Worm (Caenorhabditis elegans) whole organism, L1 larva: Measurements from ENCODE around the gene C05C10.7.

ENCODE experiments used
- C04F5.9 ChIP-seq: sonication (generic microtip); optimal IDR thresholded peaks from 2 replicates; lab custom pipeline; 2016; ENCODE audit warnings: missing genetic modification characterization, missing compliant biosample characterization
- C16A3.4 ChIP-seq: fragments of 150-350 bp; optimal IDR thresholded peaks from 2 replicates; lab custom pipeline; 2014; ENCODE audit warnings: missing biosample characterization, missing genetic modification characterization
- C34B4.2 ChIP-seq: sonication (generic microtip); optimal IDR thresholded peaks from 2 replicates; lab custom pipeline; 2017; ENCODE audit warnings: mild to moderate bottlenecking, missing genetic modification characterization, missing compliant biosample characterization
- F16B12.6 ChIP-seq: fragments of 150-350 bp; optimal IDR thresholded peaks from 2 replicates; lab custom pipeline; 2014; ENCODE audit warnings: missing biosample characterization, missing genetic modification characterization
- alr-1 ChIP-seq: fragments of 200-800 bp; sonication (Bioruptor generic); optimal IDR thresholded peaks from 2 replicates; lab custom pipeline; 2018; ENCODE audit warnings: borderline replicate concordance, mild to moderate bottlenecking, missing genetic modification characterization, missing compliant biosample characterization
- aly-2 ChIP-seq: fragments of 150-350 bp; optimal IDR thresholded peaks from 2 replicates; lab custom pipeline; 2014; ENCODE audit warnings: missing biosample characterization, missing genetic modification characterization
- ama-1 ChIP-seq: fragments of 150-350 bp; optimal IDR thresholded peaks from 2 replicates; lab custom pipeline; 2014
- blmp-1 ChIP-seq: fragments of 150-350 bp; optimal IDR thresholded peaks from 2 replicates; lab custom pipeline; 2014; ENCODE audit warnings: missing biosample characterization, missing genetic modification characterization
- ceh-82 ChIP-seq, 3 experiments: fragments of 150-350 bp in 1 of 3; sonication (generic microtip) in 2 of 3; optimal IDR thresholded peaks; 2 replicates each; lab custom pipeline; 2014 to 2017; ENCODE audit warnings: missing biosample characterization in 3 of 3, missing genetic modification characterization in 3 of 3
- ceh-90 ChIP-seq: sonication (generic microtip); optimal IDR thresholded peaks from 2 replicates; lab custom pipeline; 2016; ENCODE audit warnings: missing genetic modification characterization, missing compliant biosample characterization
- ces-1 ChIP-seq: fragments of 150-350 bp; optimal IDR thresholded peaks from 2 replicates; lab custom pipeline; 2014; ENCODE audit warnings: missing biosample characterization, missing genetic modification reagents, missing genetic modification characterization
- dsc-1 ChIP-seq: sonication (generic microtip); optimal IDR thresholded peaks from 2 replicates; lab custom pipeline; 2016; ENCODE audit warnings: mild to moderate bottlenecking, missing genetic modification characterization, missing compliant biosample characterization
- efl-1 ChIP-seq, 4 experiments: fragments of 150-350 bp; optimal IDR thresholded peaks in 3 of 4; peaks in 1 of 4; 1 replicate in 1 of 4; 2 replicates in 3 of 4; lab custom pipeline; 2014; ENCODE audit warnings: missing biosample characterization in 2 of 4, missing genetic modification characterization in 2 of 4, missing genetic modification reagents in 2 of 4
- egl-27 ChIP-seq, 2 experiments: fragments of 150-350 bp in 1 of 2; sonication (generic microtip); optimal IDR thresholded peaks; 3 replicates each; lab custom pipeline; 2017 to 2018; ENCODE audit warnings: missing biosample characterization in 2 of 2, missing genetic modification characterization in 2 of 2, missing genetic modification reagents in 2 of 2
- elt-3 ChIP-seq, 6 experiments: fragments of 150-350 bp in 1 of 6; sonication (generic microtip); optimal IDR thresholded peaks; 2 replicates each; lab custom pipeline; 2017 to 2018; ENCODE audit warnings: missing biosample characterization in 6 of 6, missing genetic modification characterization in 6 of 6, inconsistent platforms in 1 of 6
- ets-5 ChIP-seq: fragments of 200-800 bp; sonication (Bioruptor generic); IDR thresholded peaks from 2 replicates; pipeline ENCODE4 v1.3.6; 2022; ENCODE audit warnings: missing genetic modification characterization, missing compliant biosample characterization
- fkh-10 ChIP-seq: sonication (generic microtip); optimal IDR thresholded peaks from 2 replicates; lab custom pipeline; 2017; ENCODE audit warnings: missing biosample characterization, missing genetic modification reagents, missing genetic modification characterization
- fkh-4 ChIP-seq: sonication (generic microtip); optimal IDR thresholded peaks from 2 replicates; lab custom pipeline; 2016; ENCODE audit warnings: missing compliant biosample characterization, missing genetic modification characterization, borderline replicate concordance
- fkh-8 ChIP-seq: sonication (generic microtip); optimal IDR thresholded peaks from 2 replicates; lab custom pipeline; 2016; ENCODE audit warnings: mild to moderate bottlenecking, missing genetic modification characterization, missing compliant biosample characterization
- irx-1 ChIP-seq: sonication (generic microtip); optimal IDR thresholded peaks from 2 replicates; lab custom pipeline; 2016; ENCODE audit warnings: missing genetic modification characterization, missing compliant biosample characterization
- isw-1 ChIP-seq: fragments of 200-800 bp; sonication (Bioruptor generic); IDR thresholded peaks from 2 replicates; pipeline ENCODE4 v1.3.6; 2022; ENCODE audit warnings: missing genetic modification characterization, missing compliant biosample characterization
- jun-1 ChIP-seq: fragments of 150-350 bp; optimal IDR thresholded peaks from 2 replicates; lab custom pipeline; 2014; ENCODE audit warnings: missing biosample characterization, missing genetic modification reagents, missing genetic modification characterization
- lin-13 ChIP-seq: fragments of 150-350 bp; optimal IDR thresholded peaks from 2 replicates; lab custom pipeline; 2014; ENCODE audit warnings: missing biosample characterization, missing genetic modification reagents, missing genetic modification characterization
- lin-14 ChIP-seq: fragments of 200-800 bp; sonication (Bioruptor generic); optimal IDR thresholded peaks from 2 replicates; lab custom pipeline; 2018; ENCODE audit warnings: mild to moderate bottlenecking, missing genetic modification characterization, moderate library complexity, missing compliant biosample characterization
- lin-15B ChIP-seq: fragments of 150-350 bp; sonication (generic microtip); optimal IDR thresholded peaks from 3 replicates; lab custom pipeline; 2014; ENCODE audit warnings: missing biosample characterization, missing genetic modification characterization
- lin-35 ChIP-seq, 2 experiments: fragments of 150-350 bp; optimal IDR thresholded peaks; 2 replicates each; lab custom pipeline; 2014; ENCODE audit warnings: missing biosample characterization in 2 of 2, missing genetic modification characterization in 2 of 2, missing genetic modification reagents in 2 of 2
- lir-3 ChIP-seq: sonication (generic microtip); optimal IDR thresholded peaks from 2 replicates; lab custom pipeline; 2016; ENCODE audit warnings: mild to moderate bottlenecking, missing genetic modification characterization, moderate library complexity, missing compliant biosample characterization; ENCODE audit not compliant: poor library complexity
- mab-9 ChIP-seq: fragments of 200-800 bp; sonication (Bioruptor generic); IDR thresholded peaks from 2 replicates; pipeline ENCODE4 v1.3.6; 2022; ENCODE audit warnings: missing genetic modification reagents, missing genetic modification characterization, missing compliant biosample characterization
- mdl-1 ChIP-seq, 2 experiments: fragments of 150-350 bp; optimal IDR thresholded peaks; 2 replicates each; lab custom pipeline; 2014 to 2017; ENCODE audit warnings: missing biosample characterization in 2 of 2, missing genetic modification characterization in 2 of 2, inconsistent platforms in 1 of 2
- mep-1 ChIP-seq: fragments of 150-350 bp; optimal IDR thresholded peaks from 2 replicates; lab custom pipeline; 2014; ENCODE audit warnings: missing biosample characterization, missing genetic modification characterization
- nhr-19 ChIP-seq: fragments of 200-800 bp; sonication (Bioruptor generic); conservative IDR thresholded peaks from 2 replicates; pipeline ENCODE4 v1.3.6; 2022; ENCODE audit warnings: missing genetic modification characterization, missing compliant biosample characterization
- nhr-237 ChIP-seq: fragments of 150-350 bp; optimal IDR thresholded peaks from 2 replicates; lab custom pipeline; 2014; ENCODE audit warnings: missing biosample characterization, missing genetic modification characterization
- nhr-28 ChIP-seq: fragments of 150-350 bp; optimal IDR thresholded peaks from 2 replicates; lab custom pipeline; 2014; ENCODE audit warnings: missing biosample characterization, missing genetic modification characterization
- nhr-71 ChIP-seq: sonication (generic microtip); optimal IDR thresholded peaks from 2 replicates; lab custom pipeline; 2016; ENCODE audit warnings: mild to moderate bottlenecking, missing genetic modification characterization, moderate library complexity, missing compliant biosample characterization
- pag-3 ChIP-seq: sonication (generic microtip); optimal IDR thresholded peaks from 2 replicates; lab custom pipeline; 2017; ENCODE audit warnings: missing genetic modification characterization, mild to moderate bottlenecking, missing compliant biosample characterization, antibody characterized with exemption, borderline replicate concordance; ENCODE audit not compliant: insufficient read depth
- pax-3 ChIP-seq: fragments of 200-800 bp; sonication (Bioruptor generic); optimal IDR thresholded peaks from 2 replicates; lab custom pipeline; 2018; ENCODE audit warnings: mild to moderate bottlenecking, missing genetic modification characterization, moderate library complexity, missing compliant biosample characterization
- pqm-1 ChIP-seq: sonication (generic microtip); optimal IDR thresholded peaks from 3 replicates; lab custom pipeline; 2017; ENCODE audit warnings: missing biosample characterization, missing genetic modification characterization
- rnt-1 ChIP-seq: sonication (generic microtip); optimal IDR thresholded peaks from 2 replicates; lab custom pipeline; 2016; ENCODE audit warnings: mild to moderate bottlenecking, missing genetic modification characterization, moderate library complexity, missing compliant biosample characterization
- skn-1 ChIP-seq: fragments of 150-350 bp; optimal IDR thresholded peaks from 2 replicates; lab custom pipeline; 2014; ENCODE audit warnings: missing biosample characterization, missing genetic modification characterization
- snpc-4 ChIP-seq: fragments of 150-350 bp; optimal IDR thresholded peaks from 2 replicates; lab custom pipeline; 2014; ENCODE audit warnings: missing biosample characterization, missing genetic modification characterization
- sox-4 ChIP-seq: sonication (generic microtip); optimal IDR thresholded peaks from 2 replicates; lab custom pipeline; 2016; ENCODE audit warnings: missing genetic modification characterization, missing compliant biosample characterization
- sptf-1 ChIP-seq: fragments of 150-350 bp; optimal IDR thresholded peaks from 2 replicates; lab custom pipeline; 2014; ENCODE audit warnings: missing biosample characterization, missing genetic modification characterization
- sup-37 ChIP-seq: fragments of 200-800 bp; sonication (Bioruptor generic); optimal IDR thresholded peaks from 2 replicates; lab custom pipeline; 2018; ENCODE audit warnings: mild to moderate bottlenecking, missing genetic modification characterization, missing compliant biosample characterization
- swsn-7 ChIP-seq: sonication (generic microtip); optimal IDR thresholded peaks from 2 replicates; lab custom pipeline; 2016; ENCODE audit warnings: missing genetic modification characterization, missing compliant biosample characterization
- tlp-1 ChIP-seq: fragments of 150-350 bp; optimal IDR thresholded peaks from 2 replicates; lab custom pipeline; 2014; ENCODE audit warnings: missing biosample characterization, missing genetic modification characterization
- unc-86 ChIP-seq: sonication (generic microtip); optimal IDR thresholded peaks from 2 replicates; lab custom pipeline; 2016; ENCODE audit warnings: missing genetic modification characterization, missing compliant biosample characterization
- vab-15 ChIP-seq: sonication (generic microtip); optimal IDR thresholded peaks from 2 replicates; lab custom pipeline; 2017; ENCODE audit warnings: missing genotype, mild to moderate bottlenecking, missing genetic modification characterization, missing compliant biosample characterization
- zag-1 ChIP-seq: fragments of 150-350 bp; optimal IDR thresholded peaks from 2 replicates; lab custom pipeline; 2014; ENCODE audit warnings: missing biosample characterization, missing genetic modification characterization

The C05C10.7 gene

ce11 chrII:9980077-9980631, 41.4 kb upstream of the C05C10.7 start, which contains the start of gene ZK892.6:
ZK892.6 (minus strand) TSS chrII:9980127.
- TF ChIP-seq alr-1 (tag; lab: Kevin White, UChicago) (no peak), lin-13 (GFP tag; lab: Kevin White, UChicago) (no peak), lin-14 (no peak), snpc-4 (tag; lab: Kevin White, UChicago) (no peak), ces-1 (GFP tag; lab: Kevin White, UChicago) (no peak), mep-1 (tag; lab: Kevin White, UChicago) (no peak), zag-1 (tag; lab: Kevin White, UChicago) (no peak), C16A3.4 (tag; lab: Kevin White, UChicago) (no peak), sptf-1 (tag; lab: Kevin White, UChicago) (no peak), ceh-90 (no peak)

- no peak for TF ChIP-seq pax-3 (tag; lab: Kevin White, UChicago)
- TF ChIP-seq fkh-8 (tag; lab: Kevin White, UChicago) = no peak
- no peak for TF ChIP-seq lin-15B (tag; lab: Kevin White, UChicago)
- no peak for TF ChIP-seq elt-3 (tag; optimal IDR thresholded peaks at IDR 0.05; lab: Kevin White, UChicago)
- no peak for TF ChIP-seq irx-1 (tag; lab: Kevin White, UChicago)
- TF ChIP-seq lir-3 (tag; lab: Kevin White, UChicago) = no peak
- no peak for TF ChIP-seq lin-13 (GFP tag; lab: Kevin White, UChicago)
- no peak for TF ChIP-seq vab-15 (tag; lab: Kevin White, UChicago)
- no peak for TF ChIP-seq pag-3
- TF ChIP-seq alr-1 (tag; lab: Kevin White, UChicago) = no peak
- no peak for TF ChIP-seq ceh-90
- no peak for TF ChIP-seq mdl-1 (tag; optimal IDR thresholded peaks at IDR 0.05; lab: Kevin White, UChicago)
- TF ChIP-seq unc-86 = no peak
- no peak for TF ChIP-seq tlp-1
These were observed 37.6 kb upstream of the C05C10.7 start, which contains the start of gene R53.8 for ce11 chrII:9976405-9976804. R53.8 (plus strand) TSS chrII:9976705.

ce11 chrII:9974967-9975366, 36.2 kb upstream of the C05C10.7 start, which contains the start of gene aakg-5:
aakg-5 (minus strand) TSS chrII:9975125.
- TF ChIP-seq blmp-1 (tag; lab: Kevin White, UChicago) (peak; percentile 86), nhr-28 (tag; lab: Kevin White, UChicago) (no peak), zag-1 (tag; lab: Kevin White, UChicago) (no peak), F16B12.6 (tag; lab: Kevin White, UChicago) (peak; percentile 28), nhr-71 (peak; percentile 96), sup-37 (no peak), mab-9 (GFP tag; lab: Robert Waterston, UW) (0 out of 2 replicates have a peak, but pooled peaks have one; percentile 57), rnt-1 (peak; percentile 90), lin-35 (GFP tag; optimal IDR thresholded peaks at IDR 0.05; lab: Kevin White, UChicago) (peak; percentile 72 to 88), nhr-237 (peak; percentile 45), nhr-19 (GFP tag; lab: Robert Waterston, UW) (peak; percentile 82), ets-5 (no peak), ama-1 (lab: Kevin White, UChicago) (peak; percentile 17), ceh-90 (no peak), isw-1 (GFP tag; lab: Robert Waterston, UW) (0 out of 2 replicates have a peak, but pooled peaks have one; percentile 28), aly-2 (tag; lab: Kevin White, UChicago) (no peak), fkh-10 (GFP tag; lab: Kevin White, UChicago) (peak; percentile 37), ceh-82 (tag; optimal IDR thresholded peaks at IDR 0.05; lab: Kevin White, UChicago) (peak; percentile 59 to 74 (median 72)), C04F5.9 (tag; lab: Kevin White, UChicago) (peak; percentile 56), lin-13 (GFP tag; lab: Kevin White, UChicago) (peak; percentile 88), sox-4 (tag; lab: Kevin White, UChicago) (no peak), jun-1 (tag; lab: Kevin White, UChicago) (peak; percentile 72), efl-1 (optimal IDR thresholded peaks at IDR 0.05; lab: Kevin White, UChicago) (peak; percentile 84 to 92), efl-1 (GFP tag; optimal IDR thresholded peaks at IDR 0.05 in 1 of 2; lab: Kevin White, UChicago) (peak; percentile 58 to 94), pqm-1 (tag; lab: Kevin White, UChicago) (no peak), fkh-4 (tag; lab: Kevin White, UChicago) (no peak), C34B4.2 (tag; lab: Kevin White, UChicago) (no peak), skn-1 (peak; percentile 90), C16A3.4 (tag; lab: Kevin White, UChicago) (peak; percentile 56), swsn-7 (tag; lab: Kevin White, UChicago) (peak; percentile 90), lin-14 (peak; percentile 96), dsc-1 (peak; percentile 70), egl-27 (tag; optimal IDR thresholded peaks at IDR 0.05; lab: Kevin White, UChicago) (peak; percentile 28 to 72)
